Fruit fly (Drosophila melanogaster) whole organism, pupa: ENCODE data around the gene lili.

ENCODE experiments used
- CG10348 ChIP-seq: fragments of 200-800 bp; sonication (Bioruptor generic); IDR thresholded peaks from 2 replicates; pipeline ENCODE4 v1.3.6; 2022; ENCODE audit warnings: missing biosample characterization, missing genetic modification characterization
- CG4496 ChIP-seq: fragments of 200-800 bp; sonication (Bioruptor generic); IDR thresholded peaks from 3 replicates; pipeline ENCODE4 v1.3.6; 2022; ENCODE audit warnings: missing biosample characterization, missing genetic modification characterization
- D1 ChIP-seq: fragments of 200-800 bp; sonication (Bioruptor generic); optimal IDR thresholded peaks from 2 replicates; lab custom pipeline; 2018; ENCODE audit warnings: missing biosample characterization, mild to moderate bottlenecking, missing genetic modification characterization, moderate library complexity
- EcR ChIP-seq: fragments of 200-800 bp; sonication (Bioruptor generic); optimal IDR thresholded peaks from 3 replicates; lab custom pipeline; 2019; ENCODE audit warnings: missing biosample characterization, missing genetic modification characterization, mild to moderate bottlenecking, moderate library complexity, missing genetic modification reagents
- Snoo ChIP-seq: fragments of 200-800 bp; sonication (Bioruptor generic); optimal IDR thresholded peaks from 3 replicates; lab custom pipeline; 2017; ENCODE audit warnings: missing biosample characterization, mild to moderate bottlenecking, missing genetic modification characterization, inconsistent platforms
- rn ChIP-seq: fragments of 200-800 bp; sonication (Bioruptor generic); IDR thresholded peaks from 2 replicates; pipeline ENCODE4 v1.3.6; 2022; ENCODE audit warnings: missing biosample characterization, missing genetic modification characterization

DNA sequence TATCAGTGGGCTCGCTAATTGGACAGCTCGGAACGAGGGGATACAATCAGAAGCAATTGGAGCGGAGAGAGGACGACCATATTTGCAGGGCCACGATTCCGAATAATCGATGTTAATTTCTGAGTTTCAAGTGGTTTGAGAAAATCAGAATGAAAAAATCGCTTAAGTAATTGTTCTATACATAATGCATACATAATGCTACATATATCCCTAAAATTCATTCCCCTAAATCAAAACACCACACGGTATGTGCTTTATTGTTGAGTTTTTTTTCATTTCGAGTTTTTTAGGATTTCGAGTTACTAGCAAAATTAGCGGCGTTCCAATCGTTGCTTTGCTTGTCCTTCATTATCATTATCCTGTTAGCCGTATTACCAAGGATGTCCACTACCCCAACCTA is 11.7 kb upstream of the lili start, which contains the start of gene niki:
- TF ChIP-seq CG10348 (GFP tag; lab: Robert Waterston, UW): no peak
- no peak for TF ChIP-seq rn (GFP tag; lab: Robert Waterston, UW)
- no peak for TF ChIP-seq EcR (GFP tag; lab: Kevin White, UChicago)
- no peak for TF ChIP-seq D1 (tag; lab: Kevin White, UChicago)
- no peak for TF ChIP-seq Snoo (tag; lab: Kevin White, UChicago)
- TF ChIP-seq CG4496 (GFP tag; lab: Robert Waterston, UW): no peak
